Worm (Caenorhabditis elegans) whole organism, L4 larva: ENCODE measurements around the gene smg-3.

ENCODE experiments used
- F10B5.3 ChIP-seq: sonication (generic microtip); optimal IDR thresholded peaks from 2 replicates; lab custom pipeline; 2016; ENCODE audit warnings: mild to moderate bottlenecking, missing genetic modification characterization, missing compliant biosample characterization
- F26F4.8 ChIP-seq: fragments of 200-800 bp; sonication (Bioruptor generic); conservative IDR thresholded peaks from 2 replicates; pipeline ENCODE4 v1.3.6; 2022; ENCODE audit warnings: missing genetic modification characterization, missing compliant biosample characterization
- F49E8.2 ChIP-seq: sonication (generic microtip); optimal IDR thresholded peaks from 2 replicates; lab custom pipeline; 2016; ENCODE audit warnings: missing compliant biosample characterization, mild to moderate bottlenecking, missing genetic modification characterization, borderline replicate concordance
- T20F7.1 ChIP-seq: fragments of 200-800 bp; sonication (Bioruptor generic); optimal IDR thresholded peaks from 2 replicates; lab custom pipeline; 2018; ENCODE audit warnings: mild to moderate bottlenecking, missing genetic modification characterization, missing compliant biosample characterization
- Y48G9A.11 ChIP-seq: fragments of 200-800 bp; sonication (Bioruptor generic); IDR thresholded peaks from 2 replicates; pipeline ENCODE4 v1.3.6; 2022; ENCODE audit warnings: missing genetic modification reagents, missing genetic modification characterization, missing compliant biosample characterization
- Y5F2A.4 ChIP-seq: fragments of 200-800 bp; sonication (Bioruptor generic); optimal IDR thresholded peaks from 2 replicates; lab custom pipeline; 2018; ENCODE audit warnings: mild to moderate bottlenecking, missing genetic modification characterization, missing compliant biosample characterization
- ZK337.2 ChIP-seq: fragments of 200-800 bp; sonication (Bioruptor generic); IDR thresholded peaks from 2 replicates; pipeline ENCODE4 v1.3.6; 2022; ENCODE audit warnings: missing genetic modification reagents, missing genetic modification characterization, missing compliant biosample characterization
- aly-2 ChIP-seq: sonication (generic microtip); optimal IDR thresholded peaks from 2 replicates; lab custom pipeline; 2018; ENCODE audit warnings: missing biosample characterization, missing genetic modification characterization
- arid-1 ChIP-seq: fragments of 200-800 bp; sonication (Bioruptor generic); conservative IDR thresholded peaks from 2 replicates; pipeline ENCODE4 v1.3.6; 2022; ENCODE audit warnings: missing genetic modification reagents, missing genetic modification characterization, missing compliant biosample characterization
- attf-4 ChIP-seq: sonication (generic microtip); optimal IDR thresholded peaks from 3 replicates; lab custom pipeline; 2017; ENCODE audit warnings: missing biosample characterization, missing genetic modification characterization
- ceh-32 ChIP-seq: sonication (generic microtip); optimal IDR thresholded peaks from 2 replicates; lab custom pipeline; 2016; ENCODE audit warnings: mild to moderate bottlenecking, missing genetic modification characterization, missing compliant biosample characterization; ENCODE audit not compliant: poor library complexity
- ceh-62 ChIP-seq: sonication (generic microtip); optimal IDR thresholded peaks from 2 replicates; lab custom pipeline; 2017; ENCODE audit warnings: missing biosample characterization, missing genetic modification characterization
- ces-1 ChIP-seq: fragments of 150-350 bp; sonication (generic microtip); optimal IDR thresholded peaks from 4 replicates; lab custom pipeline; 2014; ENCODE audit warnings: missing biosample characterization, missing genetic modification reagents, missing genetic modification characterization
- cey-2 ChIP-seq: sonication (generic microtip); optimal IDR thresholded peaks from 3 replicates; lab custom pipeline; 2017; ENCODE audit warnings: missing genetic modification characterization, mild to moderate bottlenecking, missing compliant biosample characterization, antibody characterized with exemption, borderline replicate concordance; ENCODE audit not compliant: insufficient read depth
- ctbp-1 ChIP-seq: fragments of 200-800 bp; sonication (Bioruptor generic); IDR thresholded peaks from 2 replicates; pipeline ENCODE4 v1.3.6; 2022; ENCODE audit warnings: missing genetic modification reagents, missing genetic modification characterization, missing compliant biosample characterization
- daf-19 ChIP-seq: fragments of 200-800 bp; sonication (Bioruptor generic); conservative IDR thresholded peaks from 2 replicates; pipeline ENCODE4 v1.3.6; 2022; ENCODE audit warnings: missing genetic modification characterization, missing compliant biosample characterization
- daf-8 ChIP-seq: fragments of 200-800 bp; sonication (Bioruptor generic); IDR thresholded peaks from 2 replicates; pipeline ENCODE4 v1.3.6; 2022; ENCODE audit warnings: missing genetic modification characterization, missing compliant biosample characterization
- dmd-6 ChIP-seq: fragments of 200-800 bp; sonication (Bioruptor generic); IDR thresholded peaks from 2 replicates; pipeline ENCODE4 v1.3.6; 2022; ENCODE audit warnings: missing genetic modification reagents, missing genetic modification characterization, missing compliant biosample characterization
- dve-1 ChIP-seq: sonication (generic microtip); optimal IDR thresholded peaks from 2 replicates; lab custom pipeline; 2017; ENCODE audit warnings: antibody characterized with exemption, mild to moderate bottlenecking, missing genetic modification characterization, missing compliant biosample characterization; ENCODE audit not compliant: insufficient read depth
- hlh-30 ChIP-seq: sonication (generic microtip); optimal IDR thresholded peaks from 2 replicates; lab custom pipeline; 2017; ENCODE audit warnings: antibody characterized with exemption, mild to moderate bottlenecking, missing genetic modification characterization, missing compliant biosample characterization; ENCODE audit not compliant: insufficient read depth
- hmg-1.1 ChIP-seq: fragments of 200-800 bp; sonication (Bioruptor generic); IDR thresholded peaks from 2 replicates; pipeline ENCODE4 v1.3.6; 2022; ENCODE audit warnings: missing genetic modification reagents, missing genetic modification characterization, missing compliant biosample characterization
- lin-29 ChIP-seq: fragments of 200-800 bp; sonication (Bioruptor generic); IDR thresholded peaks from 2 replicates; pipeline ENCODE4 v1.3.6; 2022; ENCODE audit warnings: missing genetic modification reagents, missing genetic modification characterization, missing compliant biosample characterization
- lin-38 ChIP-seq: fragments of 200-800 bp; sonication (Bioruptor generic); IDR thresholded peaks from 2 replicates; pipeline ENCODE4 v1.3.6; 2022; ENCODE audit warnings: missing genetic modification reagents, missing genetic modification characterization, missing compliant biosample characterization
- mdl-1 ChIP-seq, 2 experiments: fragments of 150-350 bp in 1 of 2; sonication (generic microtip) in 1 of 2; optimal IDR thresholded peaks; 2 replicates each; lab custom pipeline; 2014 to 2017; ENCODE audit warnings: missing biosample characterization in 2 of 2, missing genetic modification characterization in 2 of 2
- mxl-2 ChIP-seq: fragments of 200-800 bp; sonication (Bioruptor generic); conservative IDR thresholded peaks from 2 replicates; pipeline ENCODE4 v1.3.6; 2022; ENCODE audit warnings: missing genetic modification reagents, missing genetic modification characterization, missing compliant biosample characterization
- nhr-102 ChIP-seq: sonication (generic microtip); optimal IDR thresholded peaks from 2 replicates; lab custom pipeline; 2016; ENCODE audit warnings: mild to moderate bottlenecking, missing genetic modification characterization, moderate library complexity, missing compliant biosample characterization
- php-3 ChIP-seq: fragments of 200-800 bp; sonication (Bioruptor generic); IDR thresholded peaks from 2 replicates; pipeline ENCODE4 v1.3.6; 2022; ENCODE audit warnings: missing genetic modification reagents, missing genetic modification characterization, missing compliant biosample characterization
- snpc-1.2 ChIP-seq: fragments of 200-800 bp; sonication (Bioruptor generic); IDR thresholded peaks from 2 replicates; pipeline ENCODE4 v1.3.6; 2022; ENCODE audit warnings: missing genetic modification reagents, missing genetic modification characterization, missing compliant biosample characterization
- tag-97 ChIP-seq: fragments of 200-800 bp; sonication (Bioruptor generic); IDR thresholded peaks from 2 replicates; pipeline ENCODE4 v1.3.6; 2022; ENCODE audit warnings: missing genetic modification characterization, missing compliant biosample characterization
- unc-130 ChIP-seq: sonication (generic microtip); optimal IDR thresholded peaks from 2 replicates; lab custom pipeline; 2016; ENCODE audit warnings: missing genetic modification reagents, missing genetic modification characterization, missing compliant biosample characterization
- unc-39 ChIP-seq: sonication (generic microtip); optimal IDR thresholded peaks from 2 replicates; lab custom pipeline; 2017; ENCODE audit warnings: missing biosample characterization, missing genetic modification characterization
- zag-1 ChIP-seq: fragments of 150-350 bp; optimal IDR thresholded peaks from 2 replicates; lab custom pipeline; 2014; ENCODE audit warnings: missing biosample characterization, missing genetic modification characterization
- zfp-2 ChIP-seq: sonication (generic microtip); optimal IDR thresholded peaks from 2 replicates; lab custom pipeline; 2016; ENCODE audit warnings: mild to moderate bottlenecking, missing genetic modification characterization, missing compliant biosample characterization
- zip-11 ChIP-seq: fragments of 200-800 bp; sonication (Bioruptor generic); IDR thresholded peaks from 2 replicates; pipeline ENCODE4 v1.3.6; 2022; ENCODE audit warnings: missing genetic modification characterization, missing compliant biosample characterization
- ztf-11 ChIP-seq: fragments of 150-350 bp; optimal IDR thresholded peaks from 2 replicates; lab custom pipeline; 2014; ENCODE audit warnings: missing biosample characterization, missing genetic modification characterization

The smg-3 gene

ce11 chrIV:6372993-6373392, at the start of gene smg-3:
Gene smg-3, minus strand, starts transcription at chrIV:6373093.
- TF ChIP-seq ctbp-1 (GFP tag; lab: Robert Waterston, UW) (no peak), aly-2 (tag; lab: Kevin White, UChicago) (no peak), ztf-11 (tag; lab: Kevin White, UChicago) (no peak), arid-1 (GFP tag; lab: Robert Waterston, UW) (no peak), cey-2 (tag; lab: Kevin White, UChicago) (no peak), dmd-6 (GFP tag; lab: Robert Waterston, UW) (no peak), ces-1 (GFP tag; lab: Kevin White, UChicago) (no peak), ceh-32 (tag; lab: Kevin White, UChicago) (no peak)

ce11 chrIV:6421183-6421635, 48.3 kb upstream of the smg-3 start, which contains the start of gene puf-11:
Gene puf-11, plus strand, starts transcription at chrIV:6421585.
- no peak for TF ChIP-seq lin-29
- TF ChIP-seq F10B5.3 (tag; lab: Kevin White, UChicago): no peak
- TF ChIP-seq php-3 (GFP tag; lab: Robert Waterston, UW): no peak
- no peak for TF ChIP-seq mdl-1 (tag; optimal IDR thresholded peaks at IDR 0.05; lab: Kevin White, UChicago)
- no peak for TF ChIP-seq ZK337.2 (GFP tag; lab: Robert Waterston, UW)
- no peak for TF ChIP-seq tag-97 (GFP tag; lab: Robert Waterston, UW)
- no peak for TF ChIP-seq Y5F2A.4
- peak; percentile 91 for TF ChIP-seq snpc-1.2 (GFP tag; lab: Robert Waterston, UW)
- peak; percentile 67 for TF ChIP-seq lin-38 (GFP tag; lab: Robert Waterston, UW)
- TF ChIP-seq mxl-2 (GFP tag; lab: Robert Waterston, UW): no peak
- peak; percentile 80 for TF ChIP-seq unc-130
- TF ChIP-seq Y48G9A.11 (GFP tag; lab: Robert Waterston, UW): peak; percentile 87
- TF ChIP-seq daf-19 (GFP tag; lab: Robert Waterston, UW): no peak
- TF ChIP-seq F49E8.2: peak; percentile 78

ce11 chrIV:6419031-6419582, 46.2 kb upstream of the smg-3 start, which contains the start of the genes Y73B6BL.23 and htp-2:
Gene Y73B6BL.23, minus strand, starts transcription at chrIV:6419081.
Gene htp-2, plus strand, starts transcription at chrIV:6419522.
- TF ChIP-seq F26F4.8 (no peak), Y48G9A.11 (GFP tag; lab: Robert Waterston, UW) (no peak), ceh-32 (tag; lab: Kevin White, UChicago) (no peak), daf-8 (GFP tag; lab: Robert Waterston, UW) (no peak), attf-4 (no peak), zfp-2 (tag; lab: Kevin White, UChicago) (no peak), zag-1 (no peak), T20F7.1 (GFP tag; lab: Kevin White, UChicago) (no peak), ces-1 (GFP tag; lab: Kevin White, UChicago) (no peak), Y5F2A.4 (no peak), hmg-1.1 (GFP tag; lab: Robert Waterston, UW) (no peak), ceh-62 (tag; lab: Kevin White, UChicago) (no peak), arid-1 (GFP tag; lab: Robert Waterston, UW) (no peak), lin-38 (GFP tag; lab: Robert Waterston, UW) (no peak), nhr-102 (tag; lab: Kevin White, UChicago) (no peak), hlh-30 (tag; lab: Kevin White, UChicago) (no peak), dve-1 (tag; lab: Kevin White, UChicago) (no peak), unc-39 (tag; lab: Kevin White, UChicago) (no peak), zip-11 (GFP tag; lab: Robert Waterston, UW) (no peak)
